Worm (Caenorhabditis elegans): Measurements from ENCODE around the gene Y73B6BL.289.

The Y73B6BL.289 gene

DNA sequence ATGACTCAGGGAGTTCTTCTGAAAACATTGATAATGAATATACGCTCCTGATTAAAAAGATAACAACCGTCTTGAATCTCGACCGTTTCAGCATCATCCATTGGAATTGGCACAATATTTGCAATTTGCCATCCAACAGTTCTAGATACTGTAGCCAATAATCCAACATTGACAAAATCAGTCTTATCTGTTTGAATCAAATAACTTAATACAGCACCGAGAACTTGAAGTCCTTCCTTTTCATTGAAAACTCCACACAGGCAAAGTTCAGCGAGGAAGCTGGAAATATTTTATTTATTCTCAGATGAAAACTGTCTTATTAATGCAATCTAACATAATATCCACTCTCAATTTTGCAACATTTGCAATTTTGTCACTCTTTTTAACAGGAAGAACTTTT, 25.0 kb downstream of the Y73B6BL.289 start:
- TF ChIP-seq ham-2 (GFP tag; optimal IDR thresholded peaks at IDR 0.05) (no peak), nhr-237 (tag; optimal IDR thresholded peaks at IDR 0.05) (no peak), sem-2 (GFP tag; optimal IDR thresholded peaks at IDR 0.05) (no peak), blmp-1 (tag; optimal IDR thresholded peaks at IDR 0.05) (no peak), tbx-8 (GFP tag; optimal IDR thresholded peaks at IDR 0.05) (no peak), ceh-83 (GFP tag; optimal IDR thresholded peaks at IDR 0.05) (no peak), hlh-1 (tag; optimal IDR thresholded peaks at IDR 0.05) (no peak), elt-1 (tag; optimal IDR thresholded peaks at IDR 0.05; ENCODE audit: borderline replicate concordance, insufficient read depth) (no peak), pha-4 (tag; optimal IDR thresholded peaks at IDR 0.05) (no peak), nhr-2 (tag; optimal IDR thresholded peaks at IDR 0.05) (no peak), elt-3 (tag; optimal IDR thresholded peaks at IDR 0.05) (no peak), unc-62 (GFP tag; optimal IDR thresholded peaks at IDR 0.05) (no peak), ztf-11 (tag; optimal IDR thresholded peaks at IDR 0.05) (no peak), zip-8 (tag; optimal IDR thresholded peaks at IDR 0.05) (no peak)

DNA sequence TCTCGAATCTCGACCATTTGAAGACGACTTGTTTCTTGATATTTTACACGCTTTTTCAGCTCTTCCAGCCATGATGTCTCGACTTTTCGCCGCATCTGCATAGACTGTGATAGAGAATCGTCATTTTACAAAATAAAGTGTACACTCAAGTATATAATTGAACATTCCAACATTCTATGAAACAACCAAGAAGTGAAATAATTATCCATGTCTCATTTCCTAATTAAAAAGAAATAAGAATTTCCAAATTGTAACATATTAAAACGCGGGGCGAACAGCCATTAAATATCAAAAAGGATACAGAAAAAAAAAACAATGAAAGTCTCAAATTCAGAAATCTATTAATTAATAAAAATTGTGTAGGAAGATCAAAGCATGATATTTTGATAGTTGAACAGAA, 25.7 kb downstream of the Y73B6BL.289 start, which contains the start of gene smg-3:
Gene smg-3, minus strand, starts transcription at position 101 of the 400 bp plus-strand sequence.
- no peak for TF ChIP-seq mls-2 (tag; optimal IDR thresholded peaks at IDR 0.05)
- TF ChIP-seq M03D4.4 (tag; optimal IDR thresholded peaks at IDR 0.05), result no peak
- TF ChIP-seq flh-1 (GFP tag; optimal IDR thresholded peaks at IDR 0.05), result no peak
- no peak for TF ChIP-seq zip-8 (tag; optimal IDR thresholded peaks at IDR 0.05)
- no peak for TF ChIP-seq nhr-28 (tag; optimal IDR thresholded peaks at IDR 0.05)
- TF ChIP-seq elt-3 (tag; optimal IDR thresholded peaks at IDR 0.05), result no peak
- no peak for TF ChIP-seq lsy-2 (tag; optimal IDR thresholded peaks at IDR 0.05)
- no peak for TF ChIP-seq mab-5 (tag; optimal IDR thresholded peaks at IDR 0.05)
- TF ChIP-seq lin-13 (tag; optimal IDR thresholded peaks at IDR 0.05), result no peak
- TF ChIP-seq ham-2 (GFP tag; optimal IDR thresholded peaks at IDR 0.05), result no peak

DNA sequence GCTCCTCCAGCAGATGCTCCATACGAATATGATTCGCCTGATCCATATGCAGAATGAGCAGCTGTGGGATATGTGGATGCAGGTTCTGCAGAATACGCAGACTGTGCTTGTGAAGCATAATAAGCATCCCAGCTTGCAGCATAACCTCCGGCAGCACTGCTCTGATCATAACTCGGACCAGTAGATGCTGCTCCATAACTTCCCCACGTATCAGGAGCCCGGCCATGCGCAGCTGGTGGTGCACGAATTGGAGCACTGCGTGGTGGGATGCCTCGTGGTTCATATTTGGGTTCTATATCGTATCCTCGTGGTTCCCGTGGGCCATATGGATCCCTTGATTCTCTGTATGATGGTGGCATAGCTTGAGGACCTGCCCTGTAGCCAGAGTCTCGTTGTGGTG, 26.4 kb downstream of the Y73B6BL.289 start:
- no peak for TF ChIP-seq cnd-1 (tag; optimal IDR thresholded peaks at IDR 0.05)
- no peak for TF ChIP-seq lsy-2 (tag; optimal IDR thresholded peaks at IDR 0.05)
- no peak for TF ChIP-seq elt-1 (tag; optimal IDR thresholded peaks at IDR 0.05; ENCODE audit: borderline replicate concordance, insufficient read depth)
- no peak for TF ChIP-seq M03D4.4 (tag; optimal IDR thresholded peaks at IDR 0.05)
- no peak for TF ChIP-seq mep-1 (tag; optimal IDR thresholded peaks at IDR 0.05)
- TF ChIP-seq nhr-28 (tag; optimal IDR thresholded peaks at IDR 0.05), result no peak

DNA sequence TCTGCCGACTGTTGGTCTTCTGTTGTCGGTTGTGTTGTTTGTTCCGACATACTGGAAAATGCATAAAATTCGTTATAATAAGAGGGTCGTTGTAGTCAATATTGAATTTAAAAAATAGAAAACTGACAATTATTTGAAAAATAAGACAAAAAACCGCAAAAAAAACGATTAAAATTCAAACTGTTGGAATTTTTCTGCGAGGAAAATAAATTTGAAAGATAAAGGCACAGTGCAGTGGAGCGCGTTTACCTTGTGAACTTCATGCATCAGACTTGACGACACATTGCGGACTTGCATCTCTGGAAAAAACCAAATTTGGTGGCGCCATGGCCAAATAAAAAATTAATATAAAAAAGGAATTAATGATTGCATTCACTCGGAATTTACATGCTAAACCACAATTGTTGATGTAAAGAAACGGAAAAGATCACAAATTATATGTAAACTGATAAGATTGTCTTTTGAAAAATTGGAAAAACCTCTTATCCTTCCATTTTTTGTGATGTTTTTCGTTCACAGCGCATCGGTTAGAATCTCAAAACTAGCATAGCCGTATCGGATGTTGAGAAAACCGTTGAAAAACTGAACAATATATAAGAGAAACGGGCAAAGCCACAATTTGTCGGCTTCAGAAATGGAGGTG, 29.3 kb downstream of the Y73B6BL.289 start, which contains the start of the genes hrpf-2 and bli-6:
Gene hrpf-2, minus strand, starts transcription at position 51 of the 643 bp plus-strand sequence.
Gene bli-6, plus strand, starts transcription at position 593 of the 643 bp plus-strand sequence.
- TF ChIP-seq ceh-39 (tag; optimal IDR thresholded peaks at IDR 0.05), result peak; percentile 4
- TF ChIP-seq mls-2 (tag; optimal IDR thresholded peaks at IDR 0.05), result no peak
- no peak for TF ChIP-seq zip-8 (tag; optimal IDR thresholded peaks at IDR 0.05)
- TF ChIP-seq ceh-43 (GFP tag; optimal IDR thresholded peaks at IDR 0.05), result no peak
- TF ChIP-seq sem-2 (GFP tag; optimal IDR thresholded peaks at IDR 0.05), result no peak
- no peak for TF ChIP-seq nhr-76 (tag; optimal IDR thresholded peaks at IDR 0.05)
- no peak for TF ChIP-seq nhr-2 (tag; optimal IDR thresholded peaks at IDR 0.05)
- peak; percentile 70 for TF ChIP-seq ces-1 (GFP tag; optimal IDR thresholded peaks at IDR 0.05)
- TF ChIP-seq snpc-4 (tag; optimal IDR thresholded peaks at IDR 0.05), result no peak
- no peak for TF ChIP-seq ham-2 (GFP tag; optimal IDR thresholded peaks at IDR 0.05)
- no peak for TF ChIP-seq bed-3 (GFP tag; optimal IDR thresholded peaks at IDR 0.05)
- TF ChIP-seq elt-3 (tag; optimal IDR thresholded peaks at IDR 0.05), result no peak
- peak; percentile 1 for TF ChIP-seq hlh-1 (tag; optimal IDR thresholded peaks at IDR 0.05)
- no peak for TF ChIP-seq sptf-1 (tag; optimal IDR thresholded peaks at IDR 0.05)
- peak; percentile 35 for TF ChIP-seq pha-4 (tag; optimal IDR thresholded peaks at IDR 0.05)
- TF ChIP-seq mep-1 (tag; optimal IDR thresholded peaks at IDR 0.05), result peak; percentile 76
- peak; percentile 85 for TF ChIP-seq unc-120 (tag; optimal IDR thresholded peaks at IDR 0.05; ENCODE audit: poor library complexity, severe bottlenecking)
- TF ChIP-seq tbx-8 (GFP tag; optimal IDR thresholded peaks at IDR 0.05), result no peak
- no peak for TF ChIP-seq nhr-12 (tag; optimal IDR thresholded peaks at IDR 0.05)
- peak; percentile 78 for TF ChIP-seq lsy-2 (tag; optimal IDR thresholded peaks at IDR 0.05)
- TF ChIP-seq unc-62 (GFP tag; optimal IDR thresholded peaks at IDR 0.05), result no peak
- TF ChIP-seq cnd-1 (tag; optimal IDR thresholded peaks at IDR 0.05), result no peak
- no peak for TF ChIP-seq blmp-1 (tag; optimal IDR thresholded peaks at IDR 0.05)
- no peak for TF ChIP-seq ceh-83 (GFP tag; optimal IDR thresholded peaks at IDR 0.05)
- TF ChIP-seq unc-39 (tag; optimal IDR thresholded peaks at IDR 0.05), result no peak
- no peak for TF ChIP-seq ztf-11 (tag; optimal IDR thresholded peaks at IDR 0.05)
- no peak for TF ChIP-seq drap-1 (GFP tag; optimal IDR thresholded peaks at IDR 0.05)
- TF ChIP-seq mab-5 (tag; optimal IDR thresholded peaks at IDR 0.05), result no peak
- peak; percentile 61 for TF ChIP-seq nhr-237 (tag; optimal IDR thresholded peaks at IDR 0.05)
- TF ChIP-seq lin-13 (tag; optimal IDR thresholded peaks at IDR 0.05), result no peak
- no peak for TF ChIP-seq flh-1 (GFP tag; optimal IDR thresholded peaks at IDR 0.05)
- TF ChIP-seq lin-32 (GFP tag; optimal IDR thresholded peaks at IDR 0.05), result no peak
- TF ChIP-seq elt-1 (tag; optimal IDR thresholded peaks at IDR 0.05; ENCODE audit: borderline replicate concordance, insufficient read depth), result no peak
- no peak for TF ChIP-seq M03D4.4 (tag; optimal IDR thresholded peaks at IDR 0.05)
- TF ChIP-seq nhr-28 (tag; optimal IDR thresholded peaks at IDR 0.05), result no peak

Measured in whole organism, mixed stage, embryonic.